Fruit fly (Drosophila melanogaster) Kc167 (cell line): Measurements from ENCODE around the gene CG9855.

Experiments
- h ChIP-seq: fragments of >200 bp; optimal IDR thresholded peaks from 3 replicates; lab custom pipeline; 2018; ENCODE audit warnings: missing external identifiers
- insv ChIP-seq: fragments of >200 bp; optimal IDR thresholded peaks from 3 replicates; lab custom pipeline; 2018; ENCODE audit warnings: missing external identifiers
- psq ChIP-seq: fragments of >200 bp; optimal IDR thresholded peaks from 2 replicates; lab custom pipeline; 2017; ENCODE audit warnings: missing external identifiers
- ttk ChIP-seq: sonication (Bioruptor generic); optimal IDR thresholded peaks from 2 replicates; lab custom pipeline; 2017; ENCODE audit warnings: missing external identifiers

- TF ChIP-seq psq (lab: Kevin White, UChicago) (no peak), ttk (lab: Kevin White, UChicago) (no peak), h (lab: Kevin White, UChicago) (no peak), insv (lab: Kevin White, UChicago) (no peak)
Observed at dm6 chr3R:4397403-4398079, at the start of gene CG9855.
